Worm (Caenorhabditis elegans) whole organism, young adult: Measurements from ENCODE around the gene str-153.

Experiments used
- D2030.7 ChIP-seq: fragments of 200-800 bp; sonication (Bioruptor generic); IDR thresholded peaks from 2 replicates; pipeline ENCODE4 v1.3.6; 2022; ENCODE audit warnings: missing genetic modification reagents, missing genetic modification characterization, missing compliant biosample characterization
- F52B5.7 ChIP-seq: sonication (generic microtip); optimal IDR thresholded peaks from 2 replicates; lab custom pipeline; 2016; ENCODE audit warnings: mild to moderate bottlenecking, missing genetic modification characterization, missing compliant biosample characterization
- akir-1 ChIP-seq: fragments of 200-800 bp; sonication (Bioruptor generic); optimal IDR thresholded peaks from 2 replicates; lab custom pipeline; 2018; ENCODE audit warnings: mild to moderate bottlenecking, missing genetic modification characterization, moderate library complexity, missing compliant biosample characterization
- ama-1 ChIP-seq, 3 experiments: fragments of 150-350 bp in 1 of 3; sonication (generic microtip) in 2 of 3; optimal IDR thresholded peaks; 2 replicates each; lab custom pipeline; 2014 to 2018; ENCODE audit warnings: missing biosample characterization in 2 of 3, missing genetic modification characterization in 2 of 3, missing genetic modification reagents in 2 of 3
- atf-7 ChIP-seq: sonication (generic microtip); optimal IDR thresholded peaks from 2 replicates; lab custom pipeline; 2017; ENCODE audit warnings: mild to moderate bottlenecking, missing genetic modification characterization, missing compliant biosample characterization
- egl-44 ChIP-seq: fragments of 200-800 bp; sonication (Bioruptor generic); IDR thresholded peaks from 2 replicates; pipeline ENCODE4 v1.3.6; 2022; ENCODE audit warnings: missing genetic modification reagents, missing genetic modification characterization, missing compliant biosample characterization
- fkh-3 ChIP-seq: sonication (generic microtip); optimal IDR thresholded peaks from 2 replicates; lab custom pipeline; 2016; ENCODE audit warnings: mild to moderate bottlenecking, missing genetic modification characterization, missing compliant biosample characterization
- madf-6 ChIP-seq: fragments of 200-800 bp; sonication (Bioruptor generic); IDR thresholded peaks from 2 replicates; pipeline ENCODE4 v1.3.6; 2022; ENCODE audit warnings: missing genetic modification reagents, missing genetic modification characterization, missing compliant biosample characterization
- mes-4 ChIP-seq: sonication (generic microtip); optimal IDR thresholded peaks from 2 replicates; lab custom pipeline; 2016; ENCODE audit warnings: missing genotype, missing genetic modification characterization, missing compliant biosample characterization
- mxl-1 ChIP-seq: sonication (generic microtip); optimal IDR thresholded peaks from 2 replicates; lab custom pipeline; 2016; ENCODE audit warnings: missing genetic modification characterization, missing compliant biosample characterization
- nhr-80 ChIP-seq: sonication (generic microtip); optimal IDR thresholded peaks from 2 replicates; lab custom pipeline; 2016; ENCODE audit warnings: missing genetic modification characterization, missing compliant biosample characterization
- snpc-4 ChIP-seq, 5 experiments: fragments of 150-350 bp in 1 of 5; sonication (generic microtip) in 4 of 5; optimal IDR thresholded peaks; 2 replicates each; lab custom pipeline; 2014 to 2018; ENCODE audit warnings: missing genetic modification characterization in 5 of 5, missing biosample characterization in 3 of 5, antibody characterized with exemption in 2 of 5, mild to moderate bottlenecking in 2 of 5, missing compliant biosample characterization in 2 of 5, missing genotype in 2 of 5, moderate library complexity in 2 of 5, missing genetic modification reagents in 1 of 5
- unc-62 ChIP-seq: fragments of 150-350 bp; optimal IDR thresholded peaks from 2 replicates; lab custom pipeline; 2014; ENCODE audit warnings: missing biosample characterization, missing genetic modification reagents, missing genetic modification characterization
- ztf-3 ChIP-seq: fragments of 200-800 bp; sonication (Bioruptor generic); optimal IDR thresholded peaks from 2 replicates; lab custom pipeline; 2018; ENCODE audit warnings: mild to moderate bottlenecking, missing genetic modification characterization, missing compliant biosample characterization

- TF ChIP-seq mes-4 (tag; lab: Kevin White, UChicago) (no peak), nhr-80 (tag; lab: Kevin White, UChicago) (no peak), unc-62 (GFP tag; lab: Kevin White, UChicago) (no peak), ama-1 (optimal IDR thresholded peaks at IDR 0.05; lab: Kevin White, UChicago) (no peak), ama-1 (GFP tag; optimal IDR thresholded peaks at IDR 0.05; lab: Kevin White, UChicago) (no peak), fkh-3 (no peak), madf-6 (no peak), egl-44 (no peak), mxl-1 (tag; lab: Kevin White, UChicago) (no peak), F52B5.7 (tag; lab: Kevin White, UChicago) (no peak), D2030.7 (GFP tag; lab: Robert Waterston, UW) (no peak), akir-1 (GFP tag; lab: Kevin White, UChicago) (no peak), snpc-4 (GFP tag; optimal IDR thresholded peaks at IDR 0.05; lab: Kevin White, UChicago) (no peak), snpc-4 (tag; optimal IDR thresholded peaks at IDR 0.05; lab: Kevin White, UChicago) (no peak), ztf-3 (GFP tag; lab: Kevin White, UChicago) (no peak), atf-7 (tag; lab: Kevin White, UChicago) (no peak)
These were observed 28.5 kb upstream of the str-153 start, which contains the start of gene T08B6.4 for ce11 chrIV:4905645-4906135.
